Fruit fly (Drosophila melanogaster) ovary, adult (tissue): ENCODE results near the gene pug.

Experiments used
- CG17801 ChIP-seq: fragments of 200-800 bp; optimal IDR thresholded peaks from 2 replicates; lab custom pipeline; 2019; ENCODE audit warnings: missing biosample characterization, mild to moderate bottlenecking, missing genetic modification characterization, moderate library complexity; ENCODE audit not compliant: partially characterized antibody

pug gene

DNA sequence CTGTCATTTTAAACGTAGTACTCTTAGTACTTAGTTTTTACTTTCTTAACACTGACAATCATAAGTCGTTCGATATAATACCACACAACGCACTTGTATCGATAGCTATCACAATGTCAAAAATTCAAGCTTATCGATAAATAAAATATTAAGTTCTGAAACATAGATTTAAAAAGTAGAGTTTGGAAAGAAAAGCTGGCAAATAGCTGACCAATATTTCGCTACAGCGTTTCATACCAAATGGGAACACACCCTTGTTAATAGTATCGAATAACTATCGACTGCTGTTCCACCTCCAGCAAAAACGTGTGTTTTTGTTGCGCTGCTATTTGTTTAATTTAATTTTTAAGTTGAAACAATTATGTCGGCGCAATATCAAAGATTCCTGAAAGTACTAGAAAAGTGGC is at the start of gene pug, which contains the start of the genes CG14683 and CG46459:
Gene pug (plus strand): TSS at position 164 of the 407 bp plus-strand sequence.
Gene CG14683 (plus strand): TSS at position 277 of the 407 bp plus-strand sequence.
Gene CG46459 (plus strand): TSS at position 277 of the 407 bp plus-strand sequence.
- no peak for TF ChIP-seq CG17801

dm6 chr3R:10647171-10647570 is 49.2 kb upstream of the pug start:
- TF ChIP-seq CG17801 = no peak

dm6 chr3R:10648556-10649181 is 47.7 kb upstream of the pug start:
- no peak for TF ChIP-seq CG17801

DNA sequence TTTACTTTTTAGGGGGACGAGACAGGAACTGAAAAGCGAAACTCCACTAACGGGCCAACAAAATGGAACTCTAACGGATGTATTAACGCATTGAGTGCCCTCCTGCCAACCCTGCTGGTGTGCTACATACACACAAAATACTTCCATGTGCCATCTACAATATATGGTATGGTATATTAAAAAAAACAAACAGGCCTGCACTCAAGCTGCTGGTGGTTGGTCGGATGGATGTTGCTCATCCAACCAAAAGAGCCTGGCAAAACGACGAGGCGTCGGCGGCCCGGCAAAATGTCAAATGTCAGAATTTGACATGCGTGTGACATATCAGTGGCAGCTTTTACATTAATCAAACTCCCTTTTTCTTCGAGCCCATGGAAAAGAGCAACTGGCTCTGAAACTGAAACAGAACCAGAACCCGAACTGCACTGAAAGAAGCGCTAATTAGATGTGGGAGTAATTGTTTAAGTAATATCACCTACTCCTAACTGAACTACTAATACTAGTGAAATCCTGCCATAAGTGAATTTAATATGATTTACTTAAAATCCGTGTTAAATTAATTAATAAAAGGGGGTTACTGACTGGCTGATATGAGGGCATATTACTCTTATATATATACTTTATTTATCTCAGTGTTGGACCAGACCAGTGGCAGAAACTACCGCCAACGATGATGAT is 45.6 kb upstream of the pug start:
- no peak for TF ChIP-seq CG17801

dm6 chr3R:10654642-10655041 is 41.7 kb upstream of the pug start:
- no peak for TF ChIP-seq CG17801

- no peak for TF ChIP-seq CG17801
These were observed 40.4 kb upstream of the pug start for dm6 chr3R:10655968-10656367.

DNA sequence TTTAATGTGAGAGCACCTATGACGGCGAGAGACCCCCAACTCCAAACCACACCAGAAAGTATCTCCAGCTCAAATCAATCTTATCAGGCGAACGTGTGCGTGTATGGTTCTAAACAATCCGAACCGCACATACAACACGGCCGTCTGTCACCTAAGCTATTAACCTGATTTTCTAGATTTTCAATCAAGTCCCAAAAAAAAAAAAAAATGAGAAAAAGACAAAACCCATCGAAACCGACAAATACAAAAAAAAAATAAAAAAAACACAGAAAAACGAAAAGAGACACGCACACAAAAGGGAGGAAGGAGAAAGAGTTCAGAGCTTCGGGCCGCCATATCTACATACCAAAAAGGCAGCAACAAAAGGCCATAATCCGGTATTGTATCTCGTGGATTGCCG is 39.8 kb upstream of the pug start:
- no peak for TF ChIP-seq CG17801

- no peak for TF ChIP-seq CG17801
These were observed 37.6 kb upstream of the pug start for dm6 chr3R:10658783-10659182.

- no peak for TF ChIP-seq CG17801
These were observed 36.8 kb upstream of the pug start for dm6 chr3R:10659563-10659962.

dm6 chr3R:10661098-10661497 is 35.2 kb upstream of the pug start:
- TF ChIP-seq CG17801 = no peak

DNA sequence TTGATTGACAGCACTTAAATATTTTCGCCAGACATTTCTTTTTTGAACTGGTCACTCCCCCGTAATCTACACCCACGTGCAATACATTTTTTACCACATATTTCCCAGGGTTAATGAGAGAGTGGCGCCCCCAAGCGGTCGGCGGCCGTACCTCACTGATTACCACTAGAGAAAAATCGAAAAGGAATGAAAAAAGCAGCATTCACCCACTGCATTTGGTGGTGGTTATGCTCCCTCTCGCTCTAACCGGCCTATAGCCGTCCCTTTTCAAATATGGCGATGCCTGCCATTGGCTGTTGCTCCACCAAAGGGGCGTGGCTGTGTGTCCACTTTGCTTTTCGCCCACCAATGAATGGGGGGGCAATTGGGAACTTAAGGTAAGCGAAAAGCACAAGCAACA is 31.4 kb upstream of the pug start:
- no peak for TF ChIP-seq CG17801

DNA sequence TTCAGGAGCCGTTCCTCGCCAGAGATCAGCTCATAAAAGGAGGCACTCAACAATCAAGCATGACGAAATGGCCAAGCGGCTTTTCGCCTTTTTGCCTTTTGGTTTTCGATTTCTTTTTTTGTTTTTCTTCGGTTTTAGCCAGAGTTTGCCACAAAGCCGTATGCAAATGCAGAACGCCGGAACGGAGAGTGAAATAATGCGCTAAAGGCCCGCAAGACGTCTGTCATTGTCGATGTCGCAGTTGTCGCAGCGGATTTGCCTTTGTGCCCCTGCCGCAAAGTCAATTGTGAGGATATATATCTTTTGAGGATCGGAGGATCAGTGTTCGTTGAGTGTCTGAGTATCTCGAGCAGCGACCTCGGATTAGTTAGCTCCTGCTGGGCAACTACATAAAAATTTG is 28.4 kb upstream of the pug start:
- TF ChIP-seq CG17801 = no peak

dm6 chr3R:10669950-10670349 is 26.4 kb upstream of the pug start:
- TF ChIP-seq CG17801 = no peak

DNA sequence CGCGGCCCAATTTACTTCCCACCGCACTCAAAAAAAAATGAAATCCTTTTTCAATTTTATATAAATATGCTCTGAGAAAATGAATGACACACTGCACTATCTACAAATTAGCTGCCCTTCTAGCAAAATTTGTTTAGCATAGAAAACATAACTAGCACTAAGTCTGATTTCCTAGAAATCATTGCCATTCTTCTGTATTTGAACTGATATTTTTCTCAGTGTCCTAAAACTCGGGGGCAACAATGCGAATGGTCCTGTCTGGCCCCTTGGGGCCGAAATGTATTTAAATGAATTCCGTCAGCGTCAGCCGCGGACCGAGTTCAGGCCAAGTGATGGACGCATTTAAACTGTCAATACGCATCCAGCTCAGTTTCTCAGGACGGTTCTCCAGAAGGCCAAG is 23.7 kb upstream of the pug start:
- no peak for TF ChIP-seq CG17801

- no peak for TF ChIP-seq CG17801
These were observed 22.8 kb upstream of the pug start for dm6 chr3R:10673571-10673970.

dm6 chr3R:10675101-10675500 is 21.2 kb upstream of the pug start:
- no peak for TF ChIP-seq CG17801

dm6 chr3R:10677245-10677902 is 19.0 kb upstream of the pug start, which contains the start of gene CG6465:
TSS of gene CG6465 (minus strand) at chr3R:10677251.
- no peak for TF ChIP-seq CG17801
